Worm (Caenorhabditis elegans) whole organism, L1 larva: ENCODE data around the gene ZC449.7.

Source experiments
- C16A3.4 ChIP-seq: fragments of 150-350 bp; optimal IDR thresholded peaks from 2 replicates; lab custom pipeline; 2014; ENCODE audit warnings: missing biosample characterization, missing genetic modification characterization
- aha-1 ChIP-seq: fragments of 150-350 bp; optimal IDR thresholded peaks from 2 replicates; lab custom pipeline; 2014; ENCODE audit warnings: missing biosample characterization, missing genetic modification characterization
- alr-1 ChIP-seq: fragments of 200-800 bp; sonication (Bioruptor generic); optimal IDR thresholded peaks from 2 replicates; lab custom pipeline; 2018; ENCODE audit warnings: borderline replicate concordance, mild to moderate bottlenecking, missing genetic modification characterization, missing compliant biosample characterization
- ama-1 ChIP-seq: fragments of 150-350 bp; optimal IDR thresholded peaks from 2 replicates; lab custom pipeline; 2014
- blmp-1 ChIP-seq: fragments of 150-350 bp; optimal IDR thresholded peaks from 2 replicates; lab custom pipeline; 2014; ENCODE audit warnings: missing biosample characterization, missing genetic modification characterization
- ceh-8 ChIP-seq: fragments of 200-800 bp; sonication (Bioruptor generic); optimal IDR thresholded peaks from 2 replicates; lab custom pipeline; 2018; ENCODE audit warnings: mild to moderate bottlenecking, missing genetic modification characterization, moderate library complexity, missing compliant biosample characterization
- ceh-82 ChIP-seq, 3 experiments: fragments of 150-350 bp in 1 of 3; sonication (generic microtip) in 2 of 3; optimal IDR thresholded peaks; 2 replicates each; lab custom pipeline; 2014 to 2017; ENCODE audit warnings: missing biosample characterization in 3 of 3, missing genetic modification characterization in 3 of 3
- ces-1 ChIP-seq: fragments of 150-350 bp; optimal IDR thresholded peaks from 2 replicates; lab custom pipeline; 2014; ENCODE audit warnings: missing biosample characterization, missing genetic modification reagents, missing genetic modification characterization
- dsc-1 ChIP-seq: sonication (generic microtip); optimal IDR thresholded peaks from 2 replicates; lab custom pipeline; 2016; ENCODE audit warnings: mild to moderate bottlenecking, missing genetic modification characterization, missing compliant biosample characterization
- efl-3 ChIP-seq: fragments of 200-800 bp; sonication (Bioruptor generic); optimal IDR thresholded peaks from 2 replicates; lab custom pipeline; 2018; ENCODE audit warnings: mild to moderate bottlenecking, missing genetic modification characterization, missing compliant biosample characterization
- egl-27 ChIP-seq, 2 experiments: fragments of 150-350 bp in 1 of 2; sonication (generic microtip); optimal IDR thresholded peaks; 3 replicates each; lab custom pipeline; 2017 to 2018; ENCODE audit warnings: missing biosample characterization in 2 of 2, missing genetic modification characterization in 2 of 2, missing genetic modification reagents in 2 of 2
- elt-2 ChIP-seq: sonication (generic microtip); optimal IDR thresholded peaks from 2 replicates; lab custom pipeline; 2016; ENCODE audit warnings: missing genetic modification characterization, mild to moderate bottlenecking, inconsistent platforms, missing compliant biosample characterization, missing genetic modification reagents
- ets-5 ChIP-seq: fragments of 200-800 bp; sonication (Bioruptor generic); IDR thresholded peaks from 2 replicates; pipeline ENCODE4 v1.3.6; 2022; ENCODE audit warnings: missing genetic modification characterization, missing compliant biosample characterization
- fkh-10 ChIP-seq: sonication (generic microtip); optimal IDR thresholded peaks from 2 replicates; lab custom pipeline; 2017; ENCODE audit warnings: missing biosample characterization, missing genetic modification reagents, missing genetic modification characterization
- fkh-4 ChIP-seq: sonication (generic microtip); optimal IDR thresholded peaks from 2 replicates; lab custom pipeline; 2016; ENCODE audit warnings: missing compliant biosample characterization, missing genetic modification characterization, borderline replicate concordance
- fkh-8 ChIP-seq: sonication (generic microtip); optimal IDR thresholded peaks from 2 replicates; lab custom pipeline; 2016; ENCODE audit warnings: mild to moderate bottlenecking, missing genetic modification characterization, missing compliant biosample characterization
- fos-1 ChIP-seq: fragments of 150-350 bp; optimal IDR thresholded peaks from 2 replicates; lab custom pipeline; 2014; ENCODE audit warnings: missing biosample characterization, missing genetic modification characterization
- grh-1 ChIP-seq: fragments of 200-800 bp; sonication (Bioruptor generic); IDR thresholded peaks from 2 replicates; pipeline ENCODE4 v1.3.6; 2022; ENCODE audit warnings: missing genetic modification reagents, missing genetic modification characterization, missing compliant biosample characterization
- hlh-17 ChIP-seq: fragments of 200-800 bp; sonication (Bioruptor generic); optimal IDR thresholded peaks from 2 replicates; lab custom pipeline; 2018; ENCODE audit warnings: missing genetic modification characterization, mild to moderate bottlenecking, missing compliant biosample characterization, moderate library complexity, borderline replicate concordance
- irx-1 ChIP-seq: sonication (generic microtip); optimal IDR thresholded peaks from 2 replicates; lab custom pipeline; 2016; ENCODE audit warnings: missing genetic modification characterization, missing compliant biosample characterization
- lin-14 ChIP-seq: fragments of 200-800 bp; sonication (Bioruptor generic); optimal IDR thresholded peaks from 2 replicates; lab custom pipeline; 2018; ENCODE audit warnings: mild to moderate bottlenecking, missing genetic modification characterization, moderate library complexity, missing compliant biosample characterization
- lin-15B ChIP-seq: fragments of 150-350 bp; sonication (generic microtip); optimal IDR thresholded peaks from 3 replicates; lab custom pipeline; 2014; ENCODE audit warnings: missing biosample characterization, missing genetic modification characterization
- lir-3 ChIP-seq: sonication (generic microtip); optimal IDR thresholded peaks from 2 replicates; lab custom pipeline; 2016; ENCODE audit warnings: mild to moderate bottlenecking, missing genetic modification characterization, moderate library complexity, missing compliant biosample characterization; ENCODE audit not compliant: poor library complexity
- mep-1 ChIP-seq: fragments of 150-350 bp; optimal IDR thresholded peaks from 2 replicates; lab custom pipeline; 2014; ENCODE audit warnings: missing biosample characterization, missing genetic modification characterization
- nhr-11 ChIP-seq: fragments of 150-350 bp; optimal IDR thresholded peaks from 2 replicates; lab custom pipeline; 2014; ENCODE audit warnings: missing biosample characterization, missing genetic modification characterization
- nhr-19 ChIP-seq: fragments of 200-800 bp; sonication (Bioruptor generic); conservative IDR thresholded peaks from 2 replicates; pipeline ENCODE4 v1.3.6; 2022; ENCODE audit warnings: missing genetic modification characterization, missing compliant biosample characterization
- nhr-28 ChIP-seq: fragments of 150-350 bp; optimal IDR thresholded peaks from 2 replicates; lab custom pipeline; 2014; ENCODE audit warnings: missing biosample characterization, missing genetic modification characterization
- nhr-77 ChIP-seq: fragments of 150-350 bp; optimal IDR thresholded peaks from 2 replicates; lab custom pipeline; 2014; ENCODE audit warnings: missing biosample characterization, missing genetic modification characterization
- nhr-84 ChIP-seq: sonication (generic microtip); optimal IDR thresholded peaks from 2 replicates; lab custom pipeline; 2017; ENCODE audit warnings: missing biosample characterization, missing genetic modification characterization
- nhr-85 ChIP-seq: sonication (generic microtip); peaks from one replicate; lab custom pipeline; 2016; ENCODE audit warnings: missing genetic modification characterization, inconsistent platforms, missing compliant biosample characterization
- nhr-90 ChIP-seq: sonication (generic microtip); optimal IDR thresholded peaks from 2 replicates; lab custom pipeline; 2016; ENCODE audit warnings: mild to moderate bottlenecking, missing genetic modification characterization, missing compliant biosample characterization; ENCODE audit not compliant: poor library complexity
- pax-3 ChIP-seq: fragments of 200-800 bp; sonication (Bioruptor generic); optimal IDR thresholded peaks from 2 replicates; lab custom pipeline; 2018; ENCODE audit warnings: mild to moderate bottlenecking, missing genetic modification characterization, moderate library complexity, missing compliant biosample characterization
- rnt-1 ChIP-seq: sonication (generic microtip); optimal IDR thresholded peaks from 2 replicates; lab custom pipeline; 2016; ENCODE audit warnings: mild to moderate bottlenecking, missing genetic modification characterization, moderate library complexity, missing compliant biosample characterization
- skn-1 ChIP-seq: fragments of 150-350 bp; optimal IDR thresholded peaks from 2 replicates; lab custom pipeline; 2014; ENCODE audit warnings: missing biosample characterization, missing genetic modification characterization
- snpc-4 ChIP-seq: fragments of 150-350 bp; optimal IDR thresholded peaks from 2 replicates; lab custom pipeline; 2014; ENCODE audit warnings: missing biosample characterization, missing genetic modification characterization
- sox-4 ChIP-seq: sonication (generic microtip); optimal IDR thresholded peaks from 2 replicates; lab custom pipeline; 2016; ENCODE audit warnings: missing genetic modification characterization, missing compliant biosample characterization
- sptf-1 ChIP-seq: fragments of 150-350 bp; optimal IDR thresholded peaks from 2 replicates; lab custom pipeline; 2014; ENCODE audit warnings: missing biosample characterization, missing genetic modification characterization
- unc-30 ChIP-seq: sonication (generic microtip); optimal IDR thresholded peaks from 2 replicates; lab custom pipeline; 2017; ENCODE audit warnings: missing biosample characterization, missing genetic modification characterization
- unc-86 ChIP-seq: sonication (generic microtip); optimal IDR thresholded peaks from 2 replicates; lab custom pipeline; 2016; ENCODE audit warnings: missing genetic modification characterization, missing compliant biosample characterization
- vab-15 ChIP-seq: sonication (generic microtip); optimal IDR thresholded peaks from 2 replicates; lab custom pipeline; 2017; ENCODE audit warnings: missing genotype, mild to moderate bottlenecking, missing genetic modification characterization, missing compliant biosample characterization
- zag-1 ChIP-seq: fragments of 150-350 bp; optimal IDR thresholded peaks from 2 replicates; lab custom pipeline; 2014; ENCODE audit warnings: missing biosample characterization, missing genetic modification characterization
- zip-4 ChIP-seq: fragments of 200-800 bp; sonication (Bioruptor generic); optimal IDR thresholded peaks from 2 replicates; lab custom pipeline; 2018; ENCODE audit warnings: mild to moderate bottlenecking, missing genetic modification characterization, moderate library complexity, missing compliant biosample characterization
- ztf-11 ChIP-seq, 2 experiments: sonication (generic microtip); optimal IDR thresholded peaks; 2 replicates each; lab custom pipeline; 2016 to 2017; ENCODE audit warnings: missing genetic modification characterization in 2 of 2, missing biosample characterization in 1 of 2, missing compliant biosample characterization in 1 of 2

ZC449.7 gene

ce11 chrX:5056199-5056598 lies 42.3 kb downstream of the ZC449.7 start:
- TF ChIP-seq ceh-8 (GFP tag; lab: Kevin White, UChicago) (peak; percentile 81), ztf-11 (tag; optimal IDR thresholded peaks at IDR 0.05; lab: Kevin White, UChicago) (peak in 1 of 2 experiments; percentile 21)

ce11 chrX:5059163-5059562 lies 45.3 kb downstream of the ZC449.7 start, which contains the start of gene C24H10.4:
TSS of gene C24H10.4 (minus strand) at chrX:5059263.
- TF ChIP-seq rnt-1 (tag; lab: Kevin White, UChicago), result no peak
- TF ChIP-seq ztf-11 (tag; optimal IDR thresholded peaks at IDR 0.05; lab: Kevin White, UChicago), result no peak
- TF ChIP-seq nhr-77 (tag; lab: Kevin White, UChicago), result no peak
- TF ChIP-seq ama-1, result no peak
- TF ChIP-seq lin-15B (tag; lab: Kevin White, UChicago), result no peak
- TF ChIP-seq fkh-4 (tag; lab: Kevin White, UChicago), result no peak
- no peak for TF ChIP-seq sox-4 (tag; lab: Kevin White, UChicago)
- TF ChIP-seq nhr-85 (tag; lab: Kevin White, UChicago), result no peak
- no peak for TF ChIP-seq ces-1
- TF ChIP-seq nhr-19, result no peak
- TF ChIP-seq efl-3 (GFP tag; lab: Kevin White, UChicago), result no peak
- no peak for TF ChIP-seq unc-30 (tag; lab: Kevin White, UChicago)
- TF ChIP-seq egl-27 (tag; optimal IDR thresholded peaks at IDR 0.05; lab: Kevin White, UChicago), result no peak
- no peak for TF ChIP-seq nhr-11
- no peak for TF ChIP-seq alr-1
- TF ChIP-seq snpc-4 (tag; lab: Kevin White, UChicago), result no peak
- TF ChIP-seq, all 84 proteins: peak for 0

ce11 chrX:5060756-5061155 lies 46.9 kb downstream of the ZC449.7 start, which contains the start of gene C24H10.3:
TSS of gene C24H10.3 (plus strand) at chrX:5061056.
- TF ChIP-seq blmp-1 (tag; lab: Kevin White, UChicago) (peak; percentile 41), fkh-8 (tag; lab: Kevin White, UChicago) (no peak), lin-14 (GFP tag; lab: Kevin White, UChicago) (peak; percentile 13), mep-1 (peak; percentile 25)

- TF ChIP-seq blmp-1 (tag; lab: Kevin White, UChicago), result peak; percentile 74
- no peak for TF ChIP-seq zag-1 (tag; lab: Kevin White, UChicago)
- no peak for TF ChIP-seq dsc-1 (tag; lab: Kevin White, UChicago)
- no peak for TF ChIP-seq grh-1
- no peak for TF ChIP-seq nhr-90 (tag; lab: Kevin White, UChicago)
- peak; percentile 18 for TF ChIP-seq mep-1
- peak; percentile 78 for TF ChIP-seq nhr-85 (tag; lab: Kevin White, UChicago)
These were observed 47.9 kb downstream of the ZC449.7 start for ce11 chrX:5061763-5062162.

- TF ChIP-seq fos-1, result no peak
- TF ChIP-seq pax-3, result no peak
- no peak for TF ChIP-seq nhr-85 (tag; lab: Kevin White, UChicago)
- no peak for TF ChIP-seq nhr-84 (tag; lab: Kevin White, UChicago)
- no peak for TF ChIP-seq hlh-17 (GFP tag; lab: Kevin White, UChicago)
- TF ChIP-seq snpc-4 (tag; lab: Kevin White, UChicago), result no peak
- TF ChIP-seq nhr-28 (tag; lab: Kevin White, UChicago), result no peak
- no peak for TF ChIP-seq ets-5
- TF ChIP-seq aha-1, result no peak
- TF ChIP-seq skn-1 (tag; lab: Kevin White, UChicago), result no peak
- peak; percentile 44 for TF ChIP-seq C16A3.4 (tag; lab: Kevin White, UChicago)
- TF ChIP-seq sptf-1, result no peak
- peak; percentile 55 for TF ChIP-seq elt-2
- peak; percentile 48 for TF ChIP-seq fkh-10
- no peak for TF ChIP-seq unc-30 (tag; lab: Kevin White, UChicago)
- peak in 1 of 3 experiments; percentile 42 for TF ChIP-seq ceh-82 (tag; optimal IDR thresholded peaks at IDR 0.05; lab: Kevin White, UChicago)
- TF ChIP-seq zip-4 (GFP tag; lab: Kevin White, UChicago), result no peak
- no peak for TF ChIP-seq vab-15
- TF ChIP-seq sox-4 (tag; lab: Kevin White, UChicago), result no peak
- no peak for TF ChIP-seq nhr-11
- no peak for TF ChIP-seq lir-3 (tag; lab: Kevin White, UChicago)
- no peak for TF ChIP-seq irx-1 (tag; lab: Kevin White, UChicago)
- no peak for TF ChIP-seq fkh-8 (tag; lab: Kevin White, UChicago)
- no peak for TF ChIP-seq unc-86
These were observed 50.1 kb downstream of the ZC449.7 start, which contains the start of gene C24H10.2 for ce11 chrX:5063750-5064652. TSS of gene C24H10.2 (plus strand) at chrX:5064602.
